Fruit fly (Drosophila melanogaster): Measurements from ENCODE around the gene CG11927.

The CG11927 gene

DNA sequence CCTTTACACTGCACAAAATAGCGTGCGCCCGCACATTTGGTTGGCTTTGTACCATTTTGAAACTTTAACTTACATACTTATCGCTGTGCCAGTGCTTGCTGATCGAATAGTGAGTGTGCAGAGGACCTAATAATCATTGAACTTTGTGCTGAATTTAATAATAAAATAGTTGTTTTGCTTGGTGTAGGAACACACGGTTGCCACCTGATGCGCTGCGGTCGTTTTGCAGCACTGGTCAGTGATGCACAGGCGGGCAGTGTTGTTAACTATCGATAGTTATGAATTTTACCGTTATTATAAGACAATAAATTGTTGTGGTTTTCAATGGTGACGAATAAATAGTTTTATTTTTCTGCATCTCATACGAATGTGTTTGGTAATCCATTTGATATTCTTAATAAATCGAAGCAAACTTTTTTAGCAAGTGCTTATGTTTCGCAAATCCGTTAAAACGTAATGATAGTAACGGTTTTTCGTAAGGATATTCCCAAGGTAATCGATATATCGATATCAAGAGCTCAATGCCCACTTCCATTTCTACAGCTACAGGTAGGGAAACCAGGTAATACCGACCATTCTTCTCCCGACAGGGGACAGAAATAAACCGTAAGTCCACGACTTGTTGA is 9.7 kb upstream of the CG11927 start, which contains the start of the genes tank and CG12194 (continued):
- TF ChIP-seq gce (GFP tag; IDR thresholded peaks at IDR 0.05), result peak; percentile 99
- peak; percentile 100 for TF ChIP-seq lmd (GFP tag; IDR thresholded peaks at IDR 0.05)
- TF ChIP-seq jigr1 (GFP tag; IDR thresholded peaks at IDR 0.05), result peak; percentile 99
- peak; percentile 99 for TF ChIP-seq CG33213 (GFP tag; optimal IDR thresholded peaks at IDR 0.05)
- peak; percentile 74 for TF ChIP-seq CG7745 (tag; optimal IDR thresholded peaks at IDR 0.05)
- peak; percentile 96 for TF ChIP-seq CG7271 (tag; optimal IDR thresholded peaks at IDR 0.05)
- peak; percentile 99 for TF ChIP-seq CG1647 (GFP tag; optimal IDR thresholded peaks at IDR 0.05)
- TF ChIP-seq fd64A (GFP tag; optimal IDR thresholded peaks at IDR 0.05), result peak; percentile 96
- TF ChIP-seq sens-2 (GFP tag; IDR thresholded peaks at IDR 0.05), result peak; percentile 99
- TF ChIP-seq chn (GFP tag; optimal IDR thresholded peaks at IDR 0.05), result peak; percentile 99
- peak; percentile 87 for TF ChIP-seq Jarid2 (GFP tag; optimal IDR thresholded peaks at IDR 0.05)
- TF ChIP-seq CG2116 (GFP tag; optimal IDR thresholded peaks at IDR 0.05), result peak; percentile 90
- peak; percentile 99 for TF ChIP-seq CG4404 (GFP tag; IDR thresholded peaks at IDR 0.05)
- TF ChIP-seq CG15601 (tag; optimal IDR thresholded peaks at IDR 0.05), result peak; percentile 94
- TF ChIP-seq CG10431 (GFP tag; optimal IDR thresholded peaks at IDR 0.05), result peak; percentile 79
- peak; percentile 98 for TF ChIP-seq CG17568 (GFP tag; optimal IDR thresholded peaks at IDR 0.05)
- TF ChIP-seq CG17829 (tag; optimal IDR thresholded peaks at IDR 0.05), result peak; percentile 98
- TF ChIP-seq gem (tag; optimal IDR thresholded peaks at IDR 0.05), result peak; percentile 99
- peak; percentile 98 for TF ChIP-seq Dip3 (GFP tag; optimal IDR thresholded peaks at IDR 0.05)
- TF ChIP-seq trh (GFP tag; optimal IDR thresholded peaks at IDR 0.05), result peak; percentile 98
- TF ChIP-seq rib (GFP tag; IDR thresholded peaks at IDR 0.05), result peak; percentile 98
- TF ChIP-seq disco-r (GFP tag; optimal IDR thresholded peaks at IDR 0.05), result peak; percentile 98
- TF ChIP-seq CG5953 (GFP tag; IDR thresholded peaks at IDR 0.05), result peak; percentile 99
- peak; percentile 100 for TF ChIP-seq Ptx1 (GFP tag; IDR thresholded peaks at IDR 0.05)
- peak; percentile 99 for TF ChIP-seq HHEX (GFP tag; optimal IDR thresholded peaks at IDR 0.05)
- TF ChIP-seq Poxn (GFP tag; IDR thresholded peaks at IDR 0.05), result peak; percentile 95
- TF ChIP-seq CG10565 (GFP tag; optimal IDR thresholded peaks at IDR 0.05), result peak; percentile 98
- TF ChIP-seq h (optimal IDR thresholded peaks at IDR 0.05), result no peak
- peak; percentile 98 for TF ChIP-seq Myb (GFP tag; optimal IDR thresholded peaks at IDR 0.05)
- peak; percentile 85 for TF ChIP-seq exex (tag; optimal IDR thresholded peaks at IDR 0.05)
- TF ChIP-seq CG10654 (GFP tag; optimal IDR thresholded peaks at IDR 0.05), result peak; percentile 99
- peak; percentile 99 for TF ChIP-seq sr (GFP tag; IDR thresholded peaks at IDR 0.05)
- TF ChIP-seq Xbp1 (GFP tag; optimal IDR thresholded peaks at IDR 0.05), result peak; percentile 100
- TF ChIP-seq Atf3 (GFP tag; optimal IDR thresholded peaks at IDR 0.05), result peak; percentile 99
- TF ChIP-seq prd (optimal IDR thresholded peaks at IDR 0.05), result no peak
- TF ChIP-seq prd (GFP tag; IDR thresholded peaks at IDR 0.05), result peak; percentile 100
- peak in 1 of 2 experiments; percentile 86 for TF ChIP-seq Hr78 (GFP tag; optimal IDR thresholded peaks at IDR 0.05)
- peak; percentile 96 for TF ChIP-seq trem (tag; optimal IDR thresholded peaks at IDR 0.05)
- no peak for TF ChIP-seq usp (GFP tag; optimal IDR thresholded peaks at IDR 0.05)
- peak; percentile 97 for TF ChIP-seq Vsx1 (GFP tag; optimal IDR thresholded peaks at IDR 0.05)
- peak in 1 of 3 experiments; percentile 95 for TF ChIP-seq lola (GFP tag; optimal IDR thresholded peaks at IDR 0.05)
- TF ChIP-seq NC2β (GFP tag; optimal IDR thresholded peaks at IDR 0.05), result peak; percentile 99
- peak; percentile 99 for TF ChIP-seq CG2875 (GFP tag; optimal IDR thresholded peaks at IDR 0.05)
- peak; percentile 99 for TF ChIP-seq nau (GFP tag; optimal IDR thresholded peaks at IDR 0.05)
- peak; percentile 97 for TF ChIP-seq CG3838 (GFP tag; optimal IDR thresholded peaks at IDR 0.05)
- TF ChIP-seq tll (GFP tag; optimal IDR thresholded peaks at IDR 0.05), result peak in 1 of 2 experiments; percentile 31
- TF ChIP-seq Usf (GFP tag; optimal IDR thresholded peaks at IDR 0.05), result peak; percentile 96
- peak; percentile 97 for TF ChIP-seq bowl (GFP tag; IDR thresholded peaks at IDR 0.05)
- peak; percentile 99 for TF ChIP-seq tx (GFP tag; optimal IDR thresholded peaks at IDR 0.05)
- TF ChIP-seq CG8765 (GFP tag; IDR thresholded peaks at IDR 0.05), result peak; percentile 98
